Worm (Caenorhabditis elegans) whole organism, L2 larva: ENCODE measurements around the gene Y42H9AR.1.

ENCODE experiments used
- elt-1 ChIP-seq: fragments of 150-350 bp; optimal IDR thresholded peaks from 2 replicates; lab custom pipeline; 2014; ENCODE audit warnings: missing biosample characterization, missing genetic modification characterization
- sma-3 ChIP-seq: sonication (generic microtip); optimal IDR thresholded peaks from 2 replicates; lab custom pipeline; 2016; ENCODE audit warnings: missing genetic modification reagents, missing genetic modification characterization, missing compliant biosample characterization
- unc-39 ChIP-seq: fragments of 150-350 bp; optimal IDR thresholded peaks from 2 replicates; lab custom pipeline; 2014; ENCODE audit warnings: missing biosample characterization, missing genetic modification characterization

ce11 chrIV:8161774-8162173 lies 48.6 kb downstream of the Y42H9AR.1 start:
- no peak for TF ChIP-seq unc-39 (tag; lab: Kevin White, UChicago)
- TF ChIP-seq elt-1 (tag; lab: Kevin White, UChicago): no peak
- no peak for TF ChIP-seq sma-3
